Worm (Caenorhabditis elegans): ENCODE measurements around the gene fbxa-83.

Gene fbxa-83

ce11 chrIV:14350651-14351050, 24.5 kb upstream of the fbxa-83 start, which contains the start of gene oac-56:
Gene oac-56 (minus strand): TSS chrIV:14350751.
- TF ChIP-seq lin-14 (GFP tag; optimal IDR thresholded peaks at IDR 0.05) (no peak), ceh-82 (tag; optimal IDR thresholded peaks at IDR 0.05) (no peak), pag-3 (tag; optimal IDR thresholded peaks at IDR 0.05; ENCODE audit: borderline replicate concordance, insufficient read depth) (no peak), F16B12.6 (tag; optimal IDR thresholded peaks at IDR 0.05) (no peak), lir-3 (tag; optimal IDR thresholded peaks at IDR 0.05; ENCODE audit: poor library complexity) (no peak), ceh-90 (tag; optimal IDR thresholded peaks at IDR 0.05) (no peak), nhr-47 (tag; optimal IDR thresholded peaks at IDR 0.05) (no peak), dsc-1 (tag; optimal IDR thresholded peaks at IDR 0.05) (no peak), ces-1 (GFP tag; optimal IDR thresholded peaks at IDR 0.05) (no peak), unc-62 (GFP tag; optimal IDR thresholded peaks at IDR 0.05) (no peak), elt-3 (tag; optimal IDR thresholded peaks at IDR 0.05) (no peak), C04F5.9 (tag; optimal IDR thresholded peaks at IDR 0.05) (no peak), nhr-19 (GFP tag; conservative IDR thresholded peaks at IDR 0.05) (no peak), unc-30 (tag; optimal IDR thresholded peaks at IDR 0.05) (no peak), xbp-1 (tag; optimal IDR thresholded peaks at IDR 0.05) (no peak), nhr-237 (tag; optimal IDR thresholded peaks at IDR 0.05) (no peak)

- TF ChIP-seq zag-1 (tag; optimal IDR thresholded peaks at IDR 0.05) (no peak), snpc-4 (tag; optimal IDR thresholded peaks at IDR 0.05) (no peak), egl-27 (tag; optimal IDR thresholded peaks at IDR 0.05) (no peak), F16B12.6 (tag; optimal IDR thresholded peaks at IDR 0.05) (no peak), C34B4.2 (tag; optimal IDR thresholded peaks at IDR 0.05) (no peak), sox-4 (tag; optimal IDR thresholded peaks at IDR 0.05) (no peak), nhr-84 (tag; optimal IDR thresholded peaks at IDR 0.05) (no peak), unc-86 (tag; optimal IDR thresholded peaks at IDR 0.05) (no peak), sup-37 (GFP tag; optimal IDR thresholded peaks at IDR 0.05) (no peak), nhr-90 (tag; optimal IDR thresholded peaks at IDR 0.05; ENCODE audit: poor library complexity) (no peak), fkh-4 (tag; optimal IDR thresholded peaks at IDR 0.05; ENCODE audit: borderline replicate concordance) (no peak), unc-130 (tag; optimal IDR thresholded peaks at IDR 0.05) (no peak), nhr-85 (tag) (no peak), ceh-8 (GFP tag; optimal IDR thresholded peaks at IDR 0.05) (no peak), dsc-1 (tag; optimal IDR thresholded peaks at IDR 0.05) (no peak), nhr-71 (tag; optimal IDR thresholded peaks at IDR 0.05) (no peak), tbx-2 (tag; optimal IDR thresholded peaks at IDR 0.05) (no peak)
Observed at ce11 chrIV:14343756-14344155, 17.6 kb upstream of the fbxa-83 start, which contains the start of gene srlf-28. Gene srlf-28 (minus strand): TSS chrIV:14343856.

ce11 chrIV:14339657-14340056, 13.5 kb upstream of the fbxa-83 start, which contains the start of gene Y67A10A.11:
Gene Y67A10A.11 (plus strand): TSS chrIV:14339957.
- TF ChIP-seq F16B12.6 (tag; optimal IDR thresholded peaks at IDR 0.05), result no peak
- no peak for TF ChIP-seq ztf-11 (tag; optimal IDR thresholded peaks at IDR 0.05)
- TF ChIP-seq tbx-2 (tag; optimal IDR thresholded peaks at IDR 0.05), result no peak
- no peak for TF ChIP-seq elt-2 (tag; optimal IDR thresholded peaks at IDR 0.05)
- TF ChIP-seq unc-62 (GFP tag; optimal IDR thresholded peaks at IDR 0.05), result no peak
- TF ChIP-seq fkh-8 (tag; optimal IDR thresholded peaks at IDR 0.05), result no peak
- TF ChIP-seq C34B4.2 (tag; optimal IDR thresholded peaks at IDR 0.05), result no peak
- no peak for TF ChIP-seq hlh-17 (GFP tag; optimal IDR thresholded peaks at IDR 0.05; ENCODE audit: borderline replicate concordance)
- TF ChIP-seq tlp-1 (tag; optimal IDR thresholded peaks at IDR 0.05), result no peak
- no peak for TF ChIP-seq nhr-28 (tag; optimal IDR thresholded peaks at IDR 0.05)

- TF ChIP-seq dsc-1 (tag; optimal IDR thresholded peaks at IDR 0.05) (no peak), hlh-17 (GFP tag; optimal IDR thresholded peaks at IDR 0.05; ENCODE audit: borderline replicate concordance) (no peak)
Observed at ce11 chrIV:14337757-14338156, 11.6 kb upstream of the fbxa-83 start, which contains the start of gene Y67A10A.2. Gene Y67A10A.2 (plus strand): TSS chrIV:14338057.
